Fruit fly (Drosophila melanogaster) whole organism, larva: Measurements from ENCODE around the gene Toll-6.

ENCODE experiments used
- noc ChIP-seq: fragments of 200-800 bp; sonication (Bioruptor generic); optimal IDR thresholded peaks from 3 replicates; lab custom pipeline; 2019; ENCODE audit warnings: missing biosample characterization, mild to moderate bottlenecking, missing genetic modification characterization, moderate library complexity

Toll-6 gene

DNA sequence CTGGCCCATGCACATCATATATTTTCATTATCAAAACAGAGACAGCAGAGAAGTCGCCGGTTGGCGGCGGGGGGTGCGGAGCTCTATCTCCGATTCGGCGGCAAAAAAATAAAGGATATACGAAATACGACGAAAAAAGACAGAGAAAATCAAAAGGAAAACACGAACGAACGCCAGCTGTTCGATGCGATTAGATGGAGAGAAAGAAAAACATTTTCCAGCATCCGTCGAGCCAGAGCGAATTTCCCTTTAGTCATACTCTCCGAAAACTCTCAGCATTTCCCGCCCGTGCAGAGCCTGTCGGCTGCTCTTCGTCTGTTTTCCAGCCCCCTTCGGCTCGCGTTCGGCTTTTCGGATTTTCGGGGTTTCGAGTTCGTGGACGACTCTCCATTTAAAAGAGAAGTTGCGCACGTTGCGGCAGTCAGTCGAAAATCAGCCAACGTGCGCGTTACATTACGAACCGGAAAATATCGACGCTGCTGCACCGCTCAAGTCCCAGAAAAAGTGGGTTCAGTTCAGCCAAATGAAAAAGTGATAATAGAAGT, at the start of gene Toll-6:
TSS of gene Toll-6 (plus strand) at position 416 of the 545 bp plus-strand sequence.
- TF ChIP-seq noc (tag; lab: Kevin White, UChicago) = no peak

DNA sequence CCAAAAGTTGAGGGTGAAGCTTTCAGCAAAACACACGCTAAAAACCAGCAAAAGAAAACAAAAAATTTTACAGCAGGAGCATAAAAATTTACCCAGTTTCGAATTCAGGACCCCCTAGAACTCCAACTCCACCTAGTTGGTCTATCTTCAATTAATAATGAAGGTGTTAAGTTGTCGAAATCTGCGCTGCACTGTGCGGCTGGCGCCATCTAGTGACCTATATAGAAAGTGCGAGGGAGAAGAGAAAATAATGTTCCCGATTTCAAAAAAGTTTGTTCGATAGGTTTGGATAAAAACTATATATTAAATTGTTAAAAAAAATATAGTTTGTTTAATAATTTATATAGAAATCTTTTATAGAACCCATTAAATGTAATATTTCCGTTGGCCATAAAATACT, 49.5 kb upstream of the Toll-6 start:
- TF ChIP-seq noc (tag; lab: Kevin White, UChicago) = no peak

DNA sequence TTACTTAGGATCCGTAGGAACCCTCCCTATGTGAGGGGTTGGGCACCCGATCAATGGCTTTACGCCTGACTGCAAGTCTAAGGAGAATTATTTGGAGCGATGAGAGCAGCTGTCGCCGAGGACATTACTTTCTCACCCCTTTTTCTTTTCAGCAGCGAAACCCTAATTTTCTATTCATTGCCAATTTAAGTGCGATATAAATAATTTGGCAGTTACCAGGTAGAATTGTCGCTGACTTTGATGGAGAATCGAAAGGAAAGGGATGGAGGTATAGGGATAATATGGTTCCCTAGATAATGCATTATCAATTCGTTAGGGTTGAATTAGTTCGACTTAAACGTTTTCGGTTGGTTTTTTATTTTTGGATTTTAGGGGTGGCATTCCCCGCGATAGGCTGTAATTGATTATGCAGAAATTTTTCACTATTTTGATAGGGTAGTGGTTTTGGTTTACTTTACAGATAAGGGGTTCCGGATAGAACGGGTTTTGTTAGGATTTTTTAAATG, 47.2 kb upstream of the Toll-6 start:
- TF ChIP-seq noc (tag; lab: Kevin White, UChicago) = no peak

DNA sequence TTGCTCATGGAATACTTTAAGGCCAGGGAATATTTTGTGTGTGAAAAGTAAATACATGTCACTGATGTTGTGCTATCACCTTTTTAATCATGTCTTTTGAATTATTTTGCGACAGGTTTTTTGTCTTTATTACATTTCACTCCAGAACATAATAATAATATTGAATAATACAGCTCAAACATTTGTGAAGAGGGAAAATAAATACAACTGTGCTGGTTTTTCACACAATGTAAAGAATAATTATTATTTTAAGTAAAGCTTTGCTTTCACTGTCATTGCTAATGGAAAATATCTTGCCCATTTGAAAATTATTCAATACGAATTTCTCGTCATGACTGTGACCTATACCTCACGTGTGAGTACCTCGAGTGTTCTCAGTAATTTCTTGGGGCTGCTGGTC, 37.8 kb upstream of the Toll-6 start, which contains the start of gene Best4:
TSS of gene Best4 (plus strand) at position 301 of the 400 bp plus-strand sequence.
- TF ChIP-seq noc (tag; lab: Kevin White, UChicago) = no peak

DNA sequence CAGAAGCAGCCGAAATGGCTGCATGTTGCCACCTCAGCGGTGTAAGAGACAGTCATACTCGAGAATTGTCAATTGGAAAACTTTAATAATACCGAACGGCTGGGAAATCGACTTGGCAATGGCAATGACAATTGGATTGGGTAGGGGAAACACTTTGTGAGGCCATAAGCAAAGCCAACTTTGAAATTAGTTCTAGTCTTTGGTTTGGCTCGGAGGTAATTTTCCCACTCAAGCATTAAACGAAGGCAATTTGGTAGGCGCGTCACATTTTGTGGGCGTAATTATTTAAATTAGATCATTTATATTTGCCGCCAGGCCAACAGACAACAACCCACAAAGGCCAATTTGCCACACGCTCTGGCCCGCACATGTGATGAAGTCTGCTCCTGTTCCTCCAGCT, 33.8 kb upstream of the Toll-6 start, which contains the start of gene Best3:
TSS of gene Best3 (minus strand) at position 101 of the 400 bp plus-strand sequence.
- TF ChIP-seq noc (tag; lab: Kevin White, UChicago) = no peak

DNA sequence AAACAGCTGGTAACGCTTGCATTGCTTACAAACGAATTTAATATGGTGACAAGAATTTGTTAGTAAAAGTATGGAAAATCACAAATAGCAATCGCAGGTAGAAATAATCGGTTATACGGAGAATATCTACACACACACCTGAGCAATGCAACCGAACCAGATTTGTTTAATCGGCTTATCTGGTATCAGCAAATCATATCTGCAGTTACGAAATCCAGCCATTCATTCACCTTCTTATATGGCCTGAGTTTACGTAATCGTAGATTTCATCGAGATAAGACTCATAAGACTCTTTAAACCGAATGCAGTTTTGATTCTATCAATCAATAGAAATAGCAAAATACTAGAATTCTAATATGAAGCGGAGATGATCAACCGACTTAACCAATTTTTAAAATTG, 32.9 kb upstream of the Toll-6 start:
- no peak for TF ChIP-seq noc (tag; lab: Kevin White, UChicago)

DNA sequence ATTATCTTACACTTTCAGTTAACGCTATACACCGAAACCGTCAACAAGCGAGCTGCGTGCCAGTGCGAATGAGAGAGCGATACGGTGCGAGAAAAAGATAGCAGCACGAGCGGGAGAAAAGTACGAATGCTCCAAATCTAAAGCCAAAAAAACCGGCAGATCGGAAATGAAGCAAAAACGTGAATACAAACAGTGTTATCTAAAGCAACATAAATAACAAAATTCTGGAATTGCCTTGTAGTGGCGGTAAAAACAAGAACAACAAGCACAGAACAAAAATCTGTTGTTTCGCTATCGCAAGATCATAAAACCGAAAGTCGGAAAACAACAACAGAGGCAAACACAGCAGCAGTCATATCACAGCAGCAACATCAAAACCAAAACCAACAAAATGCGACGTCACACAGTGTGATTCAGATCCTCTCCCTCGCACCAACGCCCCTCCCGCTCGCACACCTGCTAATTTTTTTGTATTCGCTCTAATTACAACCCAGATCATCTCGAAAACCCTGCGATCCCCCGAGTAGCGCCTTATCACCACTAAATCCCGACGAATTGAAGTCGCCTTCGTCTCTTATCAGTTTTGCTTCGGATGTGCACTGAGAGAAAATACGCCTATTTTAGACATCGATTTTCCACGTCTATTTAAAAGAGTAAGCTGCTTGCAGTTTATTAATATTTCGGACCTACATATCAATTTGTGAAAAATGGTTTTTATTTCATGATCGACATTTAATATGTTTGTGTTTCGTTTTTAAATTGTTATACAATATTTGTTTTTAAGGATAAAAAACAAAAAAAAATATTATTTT, 32.1 kb upstream of the Toll-6 start, which contains the start of gene CG7255:
TSS of gene CG7255 (plus strand) at position 32 of the 812 bp plus-strand sequence.
- peak; percentile 55 for TF ChIP-seq noc (tag; lab: Kevin White, UChicago)

DNA sequence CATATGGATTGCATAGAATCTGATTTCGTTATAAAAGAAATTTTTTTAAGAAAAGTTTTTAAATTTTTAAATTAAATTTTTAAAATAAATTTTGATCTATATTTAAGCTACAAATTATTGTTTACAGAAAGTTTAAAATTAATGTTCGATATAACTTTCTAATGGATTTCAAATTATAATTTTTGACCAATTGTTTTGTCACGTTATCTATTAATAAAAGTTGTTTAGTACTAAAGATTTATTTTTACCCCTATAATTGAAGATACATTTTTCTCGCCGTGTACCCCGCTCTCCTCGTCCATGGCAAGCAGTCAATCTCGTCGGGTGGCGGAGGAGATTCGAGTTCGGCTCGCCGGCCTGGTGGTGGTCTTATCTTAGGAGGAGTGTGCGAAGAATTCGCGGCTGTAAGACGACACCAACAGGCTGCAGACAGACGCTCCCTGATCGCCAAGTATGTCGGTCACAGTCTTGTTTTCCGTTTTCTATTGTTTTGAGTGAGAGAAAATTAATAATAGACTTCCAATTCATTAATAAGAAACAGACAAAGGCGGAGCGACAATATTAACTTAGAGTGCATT, 31.4 kb upstream of the Toll-6 start:
- no peak for TF ChIP-seq noc (tag; lab: Kevin White, UChicago)

DNA sequence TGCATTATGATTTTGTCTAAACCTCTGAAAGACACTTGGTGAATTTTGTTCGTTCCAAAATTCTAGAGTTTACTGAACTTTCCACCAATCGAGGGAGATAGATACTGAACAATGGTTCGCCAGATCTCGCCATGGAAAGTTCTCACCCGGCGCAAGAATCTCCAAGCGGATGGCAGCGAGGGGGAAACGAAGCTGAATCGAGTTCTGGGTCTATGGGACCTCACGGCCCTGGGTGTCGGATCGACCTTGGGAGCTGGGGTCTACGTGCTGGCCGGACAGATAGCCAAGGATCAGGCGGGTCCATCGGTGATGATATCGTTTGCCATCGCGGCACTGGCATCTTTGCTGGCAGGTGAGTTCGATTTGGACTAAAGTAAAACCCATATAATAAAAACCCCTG, 30.0 kb upstream of the Toll-6 start:
- TF ChIP-seq noc (tag; lab: Kevin White, UChicago) = no peak

DNA sequence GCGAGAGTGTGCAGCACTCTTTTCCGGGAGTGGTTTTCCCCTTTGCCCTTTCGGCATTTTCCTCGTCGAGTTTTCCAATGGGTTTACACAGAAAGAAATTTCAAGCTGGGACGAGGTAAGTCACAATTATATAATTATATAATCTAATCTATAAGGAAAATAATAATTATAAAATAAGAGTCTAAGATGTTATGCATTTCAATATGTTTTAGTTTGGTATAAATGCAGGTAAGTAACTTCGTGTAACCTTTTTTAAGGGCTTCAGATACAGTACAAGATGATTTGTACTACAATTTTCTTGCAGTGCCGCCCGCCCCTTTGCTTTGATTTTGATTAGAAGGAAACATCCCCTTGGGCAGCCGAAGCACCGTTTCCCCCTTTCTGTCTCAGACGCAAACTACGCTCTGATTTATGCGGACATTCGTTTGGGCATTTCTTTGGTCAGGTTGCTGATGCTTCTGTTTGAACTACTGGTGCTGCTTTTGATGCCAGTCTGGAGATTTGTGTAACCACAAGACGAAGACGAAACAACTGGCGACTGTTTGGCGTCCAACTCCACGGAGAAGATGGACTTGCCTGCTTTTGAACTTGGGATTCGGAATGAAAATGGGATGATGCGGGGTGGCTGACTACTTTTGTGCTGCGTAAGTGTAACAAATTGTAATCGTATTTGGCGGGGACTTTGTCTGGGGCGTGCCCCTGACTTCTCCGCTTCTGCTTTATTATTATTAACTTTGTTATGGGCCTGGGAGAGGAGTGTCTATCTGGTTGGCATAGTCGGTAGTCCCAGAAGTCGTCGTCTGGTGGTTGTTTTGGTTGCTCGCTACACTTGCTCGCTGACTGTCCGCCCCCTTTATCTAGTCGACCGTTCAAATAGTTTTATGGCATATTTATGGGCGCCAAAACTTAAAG, 24.8 kb upstream of the Toll-6 start:
- TF ChIP-seq noc (tag; lab: Kevin White, UChicago) = no peak

DNA sequence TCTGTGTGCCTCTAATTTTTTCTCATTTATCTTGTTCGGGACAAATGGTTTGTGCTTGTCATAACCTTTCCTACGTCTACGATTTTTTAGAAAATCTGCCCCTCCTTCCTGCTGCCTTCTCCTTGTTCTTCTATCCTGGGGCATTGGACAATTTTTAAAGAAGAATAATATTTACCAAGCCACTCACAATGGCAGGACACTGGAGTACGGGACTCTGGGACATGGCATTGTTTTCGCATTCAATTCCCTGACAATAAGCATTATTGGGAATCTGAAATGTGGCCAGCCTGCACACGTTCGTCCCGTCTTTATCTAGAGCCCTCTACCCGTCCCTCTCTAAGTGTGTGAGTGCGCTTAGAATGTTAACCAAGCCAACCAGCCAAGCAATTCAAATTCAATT, 22.0 kb upstream of the Toll-6 start:
- TF ChIP-seq noc (tag; lab: Kevin White, UChicago) = no peak

DNA sequence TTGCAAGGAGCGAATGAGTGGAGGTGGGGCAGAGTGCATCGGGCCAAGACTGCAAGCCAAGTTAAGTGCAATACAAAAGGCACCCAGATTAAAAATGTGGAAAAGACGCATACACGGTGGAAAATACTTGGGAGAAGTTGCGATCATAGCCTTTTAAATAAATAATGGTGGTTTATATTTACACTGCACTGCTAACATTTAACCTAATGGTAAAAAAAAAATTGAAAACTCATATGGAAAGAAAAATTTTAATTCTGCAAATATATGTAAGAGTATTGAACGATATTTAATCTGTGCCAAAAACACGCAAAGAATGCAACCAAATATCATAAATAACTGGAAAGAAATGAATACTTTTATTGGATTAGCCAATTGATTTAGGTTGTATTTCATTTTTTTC, 21.5 kb upstream of the Toll-6 start:
- TF ChIP-seq noc (tag; lab: Kevin White, UChicago) = no peak

DNA sequence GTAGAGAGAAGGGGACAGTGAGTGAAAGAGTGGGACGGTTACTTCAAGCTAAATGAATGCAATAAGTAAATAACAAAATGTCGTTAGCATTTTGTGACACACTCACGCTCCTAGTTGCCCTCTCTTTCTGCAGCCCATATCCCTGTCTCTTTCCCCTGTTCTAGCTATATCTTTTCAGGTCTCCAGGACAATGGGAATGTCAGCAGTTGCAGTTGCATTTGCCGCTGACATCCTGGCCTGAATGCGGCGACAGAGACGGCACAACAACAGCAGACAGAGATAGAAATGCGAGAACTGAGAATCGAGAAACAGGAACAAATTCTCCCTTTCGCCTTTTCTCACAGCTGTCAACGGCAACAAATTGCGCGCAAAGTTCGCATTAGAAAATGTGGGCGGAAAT, 21.1 kb upstream of the Toll-6 start:
- no peak for TF ChIP-seq noc (tag; lab: Kevin White, UChicago)

DNA sequence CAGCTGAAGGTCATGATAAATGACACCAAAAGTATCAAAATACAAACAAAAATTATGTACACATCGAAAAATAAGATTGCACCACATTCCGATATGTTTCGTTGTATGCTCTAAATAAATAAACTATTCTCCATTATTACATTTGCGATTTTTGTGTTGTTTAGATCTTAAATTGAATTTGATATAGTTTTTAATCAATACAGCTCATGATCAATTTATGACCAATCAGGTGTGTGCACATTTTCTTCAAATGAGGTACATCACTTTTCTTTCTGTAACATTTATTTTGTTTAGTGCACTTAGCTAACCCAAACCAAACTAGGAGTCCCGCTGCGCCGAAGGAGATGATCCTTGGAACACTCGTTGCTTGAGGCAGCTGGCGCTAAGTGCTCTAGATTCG, 16.3 kb upstream of the Toll-6 start:
- no peak for TF ChIP-seq noc (tag; lab: Kevin White, UChicago)

DNA sequence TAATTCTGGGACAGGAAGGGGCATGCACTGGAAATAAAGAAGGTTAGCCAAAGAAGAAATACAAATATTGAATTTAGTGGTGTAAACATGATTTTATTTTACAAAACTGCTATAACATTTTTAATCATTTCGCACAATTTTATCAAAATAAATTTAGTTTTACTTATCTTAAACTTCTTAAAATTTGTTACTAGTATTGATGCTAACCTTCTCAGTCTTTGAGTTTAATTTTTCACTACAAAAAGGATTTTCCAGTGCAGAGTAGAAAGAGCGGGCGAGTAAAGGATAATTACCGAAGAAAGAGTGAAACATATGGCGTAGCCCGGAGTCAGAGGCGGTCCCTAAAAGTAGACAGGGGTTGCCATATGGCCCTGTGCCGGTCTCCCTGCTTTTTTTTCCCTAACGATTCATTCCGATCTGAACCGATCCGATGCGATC, 15.5 kb upstream of the Toll-6 start:
- no peak for TF ChIP-seq noc (tag; lab: Kevin White, UChicago)
